Worm (Caenorhabditis elegans) whole organism, L4 larva: Measurements from ENCODE around the gene sdz-6.
"Not testable (repeated sequence)": the region's sequence is repeated elsewhere in the genome, so short reads cannot be mapped to it uniquely, and the experiment has no call there.

Experiments
- F37D6.2 ChIP-seq: sonication (generic microtip); optimal IDR thresholded peaks from 2 replicates; lab custom pipeline; 2016; ENCODE audit warnings: mild to moderate bottlenecking, missing genetic modification characterization, missing compliant biosample characterization
- aha-1 ChIP-seq: fragments of 150-350 bp; peaks from one replicate; lab custom pipeline; 2014; ENCODE audit warnings: missing biosample characterization, missing genetic modification characterization
- ceh-28 ChIP-seq: fragments of 150-350 bp; optimal IDR thresholded peaks from 2 replicates; lab custom pipeline; 2014; ENCODE audit warnings: missing biosample characterization, missing genetic modification reagents, missing genetic modification characterization
- ceh-82 ChIP-seq: sonication (generic microtip); optimal IDR thresholded peaks from 2 replicates; lab custom pipeline; 2017; ENCODE audit warnings: missing biosample characterization, missing genetic modification characterization
- cey-2 ChIP-seq: sonication (generic microtip); optimal IDR thresholded peaks from 3 replicates; lab custom pipeline; 2017; ENCODE audit warnings: missing genetic modification characterization, mild to moderate bottlenecking, missing compliant biosample characterization, antibody characterized with exemption, borderline replicate concordance; ENCODE audit not compliant: insufficient read depth
- dmd-6 ChIP-seq: fragments of 200-800 bp; sonication (Bioruptor generic); IDR thresholded peaks from 2 replicates; pipeline ENCODE4 v1.3.6; 2022; ENCODE audit warnings: missing genetic modification reagents, missing genetic modification characterization, missing compliant biosample characterization
- egl-43 ChIP-seq: fragments of 200-800 bp; sonication (Bioruptor generic); IDR thresholded peaks from 2 replicates; pipeline ENCODE4 v1.3.6; 2022; ENCODE audit warnings: missing genetic modification reagents, missing genetic modification characterization, missing compliant biosample characterization
- fkh-10 ChIP-seq: fragments of 150-350 bp; optimal IDR thresholded peaks from 2 replicates; lab custom pipeline; 2014; ENCODE audit warnings: missing biosample characterization, missing genetic modification reagents, missing genetic modification characterization
- fos-1 ChIP-seq: fragments of 150-350 bp; optimal IDR thresholded peaks from 2 replicates; lab custom pipeline; 2014; ENCODE audit warnings: missing biosample characterization, missing genetic modification characterization
- hif-1 ChIP-seq, 2 experiments: sonication (generic microtip); optimal IDR thresholded peaks; 2 replicates each; lab custom pipeline; 2016 to 2017; ENCODE audit warnings: missing compliant biosample characterization in 2 of 2, missing genetic modification characterization in 2 of 2, missing genetic modification reagents in 2 of 2, missing genotype in 2 of 2, mild to moderate bottlenecking in 1 of 2
- hlh-11 ChIP-seq: fragments of 200-800 bp; sonication (Bioruptor generic); optimal IDR thresholded peaks from 2 replicates; lab custom pipeline; 2018; ENCODE audit warnings: mild to moderate bottlenecking, missing genetic modification characterization, missing compliant biosample characterization
- jun-1 ChIP-seq: fragments of 150-350 bp; optimal IDR thresholded peaks from 2 replicates; lab custom pipeline; 2014; ENCODE audit warnings: missing biosample characterization, missing genetic modification reagents, missing genetic modification characterization
- lim-7 ChIP-seq: fragments of 200-800 bp; sonication (Bioruptor generic); IDR thresholded peaks from 2 replicates; pipeline ENCODE4 v1.3.6; 2022; ENCODE audit warnings: missing genetic modification characterization, missing compliant biosample characterization
- lin-1 ChIP-seq: fragments of 200-800 bp; sonication (Bioruptor generic); IDR thresholded peaks from 2 replicates; pipeline ENCODE4 v1.3.6; 2022; ENCODE audit warnings: missing genetic modification reagents, missing genetic modification characterization, missing compliant biosample characterization
- lin-15B ChIP-seq: fragments of 150-350 bp; sonication (generic microtip); optimal IDR thresholded peaks from 3 replicates; lab custom pipeline; 2014; ENCODE audit warnings: missing biosample characterization, missing genetic modification characterization
- lin-38 ChIP-seq: fragments of 200-800 bp; sonication (Bioruptor generic); IDR thresholded peaks from 2 replicates; pipeline ENCODE4 v1.3.6; 2022; ENCODE audit warnings: missing genetic modification reagents, missing genetic modification characterization, missing compliant biosample characterization
- lin-39 ChIP-seq: fragments of 150-350 bp; optimal IDR thresholded peaks from 2 replicates; lab custom pipeline; 2014; ENCODE audit warnings: missing biosample characterization, missing genetic modification reagents, missing genetic modification characterization
- mdt-29 ChIP-seq: fragments of 200-800 bp; sonication (Bioruptor generic); IDR thresholded peaks from 2 replicates; pipeline ENCODE4 v1.3.6; 2022; ENCODE audit warnings: missing genetic modification reagents, missing genetic modification characterization, missing compliant biosample characterization
- mes-2 ChIP-seq: sonication (generic microtip); optimal IDR thresholded peaks from 2 replicates; lab custom pipeline; 2016; ENCODE audit warnings: missing genotype, mild to moderate bottlenecking, missing genetic modification characterization, missing compliant biosample characterization; ENCODE audit not compliant: poor library complexity, severe bottlenecking
- mxl-2 ChIP-seq: fragments of 200-800 bp; sonication (Bioruptor generic); conservative IDR thresholded peaks from 2 replicates; pipeline ENCODE4 v1.3.6; 2022; ENCODE audit warnings: missing genetic modification reagents, missing genetic modification characterization, missing compliant biosample characterization
- nhr-25 ChIP-seq: sonication (generic microtip); optimal IDR thresholded peaks from 2 replicates; lab custom pipeline; 2017; ENCODE audit warnings: missing genetic modification characterization, mild to moderate bottlenecking, missing compliant biosample characterization, antibody characterized with exemption, moderate library complexity, borderline replicate concordance; ENCODE audit not compliant: insufficient read depth
- nhr-28 ChIP-seq: fragments of 150-350 bp; optimal IDR thresholded peaks from 2 replicates; lab custom pipeline; 2014; ENCODE audit warnings: missing biosample characterization, missing genetic modification characterization
- nhr-48 ChIP-seq: sonication (generic microtip); optimal IDR thresholded peaks from 2 replicates; lab custom pipeline; 2016; ENCODE audit warnings: mild to moderate bottlenecking, missing genetic modification characterization, missing compliant biosample characterization
- pqm-1 ChIP-seq: sonication (generic microtip); optimal IDR thresholded peaks from 2 replicates; lab custom pipeline; 2017; ENCODE audit warnings: missing biosample characterization, missing genetic modification characterization
- saeg-2 ChIP-seq: fragments of 200-800 bp; sonication (Bioruptor generic); IDR thresholded peaks from 2 replicates; pipeline ENCODE4 v1.3.6; 2022; ENCODE audit warnings: missing genetic modification reagents, missing genetic modification characterization, missing compliant biosample characterization
- set-16 ChIP-seq: fragments of 200-800 bp; sonication (Bioruptor generic); IDR thresholded peaks from 2 replicates; pipeline ENCODE4 v1.3.6; 2022; ENCODE audit warnings: missing genetic modification reagents, missing genetic modification characterization, missing compliant biosample characterization
- unc-62 ChIP-seq, 3 experiments: fragments of 150-350 bp in 1 of 3; sonication (generic microtip); optimal IDR thresholded peaks in 2 of 3; peaks in 1 of 3; 1 replicate in 1 of 3; 2 replicates in 2 of 3; lab custom pipeline; 2014 to 2017; ENCODE audit warnings: missing biosample characterization in 3 of 3, missing genetic modification characterization in 3 of 3, missing genetic modification reagents in 3 of 3, missing genotype in 1 of 3
- zip-11 ChIP-seq: fragments of 200-800 bp; sonication (Bioruptor generic); IDR thresholded peaks from 2 replicates; pipeline ENCODE4 v1.3.6; 2022; ENCODE audit warnings: missing genetic modification characterization, missing compliant biosample characterization
- ztf-11 ChIP-seq: fragments of 150-350 bp; optimal IDR thresholded peaks from 2 replicates; lab custom pipeline; 2014; ENCODE audit warnings: missing biosample characterization, missing genetic modification characterization

sdz-6 gene

ce11 chrV:19317058-19317457, 3.4 kb upstream of the sdz-6 start, which contains the start of gene srh-208:
Gene srh-208, plus strand, starts transcription at chrV:19317358.
- TF ChIP-seq lin-39 (tag; lab: Kevin White, UChicago); F37D6.2 (tag; lab: Kevin White, UChicago); mdt-29 (GFP tag; lab: Robert Waterston, UW): not testable (repeated sequence)

ce11 chrV:19319460-19319995, 885 bp upstream of the sdz-6 start, which contains the start of gene C43D7.7:
Gene C43D7.7, minus strand, starts transcription at chrV:19319510.
- TF ChIP-seq dmd-6 (GFP tag; lab: Robert Waterston, UW), result peak; percentile 42; the same call in 1 of the 2 replicates
- TF ChIP-seq pqm-1, result peak; percentile 40
- TF ChIP-seq ceh-82 (tag; lab: Kevin White, UChicago), result no peak
- TF ChIP-seq, all 104 proteins: peak for 2

- no peak for TF ChIP-seq zip-11
- TF ChIP-seq set-16 (GFP tag; lab: Robert Waterston, UW), result no peak
- TF ChIP-seq hlh-11 (tag; lab: Kevin White, UChicago), result no peak
- no peak for TF ChIP-seq nhr-48 (tag; lab: Kevin White, UChicago)
- no peak for TF ChIP-seq nhr-28
- TF ChIP-seq jun-1 (tag; lab: Kevin White, UChicago), result no peak
- no peak for TF ChIP-seq lin-15B
- no peak for TF ChIP-seq lin-1 (GFP tag; lab: Robert Waterston, UW)
- TF ChIP-seq fkh-10, result no peak
- TF ChIP-seq mxl-2 (GFP tag; lab: Robert Waterston, UW), result no peak
- no peak for TF ChIP-seq hif-1 (tag; optimal IDR thresholded peaks at IDR 0.05; lab: Kevin White, UChicago)
- TF ChIP-seq cey-2 (tag; lab: Kevin White, UChicago), result no peak
- no peak for TF ChIP-seq mes-2 (tag; lab: Kevin White, UChicago)
- TF ChIP-seq fos-1 (tag; lab: Kevin White, UChicago), result no peak
- no peak for TF ChIP-seq ztf-11 (tag; lab: Kevin White, UChicago)
Measured at ce11 chrV:19322387-19322786, 2.0 kb downstream of the sdz-6 start, which contains the start of gene C43D7.4. Gene C43D7.4, minus strand, starts transcription at chrV:19322487.

- peak; percentile 77 for TF ChIP-seq aha-1 (tag; lab: Kevin White, UChicago)
- no peak for TF ChIP-seq mes-2 (tag; lab: Kevin White, UChicago)
- no peak for TF ChIP-seq nhr-25
- 0 out of 2 replicates have a peak, but pooled peaks have one; percentile 37 for TF ChIP-seq lim-7 (GFP tag; lab: Robert Waterston, UW)
- TF ChIP-seq fos-1 (tag; lab: Kevin White, UChicago), result no peak
Measured at ce11 chrV:19325436-19325835, 5.0 kb downstream of the sdz-6 start.

ce11 chrV:19329263-19329662, 8.8 kb downstream of the sdz-6 start, which contains the start of gene fbxb-65:
Gene fbxb-65, plus strand, starts transcription at chrV:19329563.
- TF ChIP-seq saeg-2 (GFP tag; lab: Robert Waterston, UW) (no peak), egl-43 (GFP tag; lab: Robert Waterston, UW) (no peak), unc-62 (GFP tag; optimal IDR thresholded peaks at IDR 0.05 in 1 of 2; lab: Kevin White, UChicago) (peak in 1 of 2 experiments; percentile 13), unc-62 (tag; optimal IDR thresholded peaks at IDR 0.05; lab: Kevin White, UChicago) (no peak)

ce11 chrV:19337333-19337732, 16.9 kb downstream of the sdz-6 start:
- peak; percentile 62 for TF ChIP-seq ceh-28 (tag; lab: Kevin White, UChicago)
- TF ChIP-seq ztf-11 (tag; lab: Kevin White, UChicago), result no peak
- TF ChIP-seq zip-11, result no peak
- TF ChIP-seq saeg-2 (GFP tag; lab: Robert Waterston, UW), result no peak
- TF ChIP-seq lin-38 (GFP tag; lab: Robert Waterston, UW), result no peak
